Fruit fly (Drosophila melanogaster): ENCODE data around the gene dsb.
A peak's percentile ranks its signal among the peaks of the same experiment; 100 is the strongest.

dsb gene

dm6 chr3L:1856467-1857350, 53.3 kb downstream of the dsb start, which contains the start of gene CG12024 (continued):
- no peak for TF ChIP-seq HLHmδ (GFP tag; optimal IDR thresholded peaks at IDR 0.05)
- TF ChIP-seq Bdp1 (GFP tag; optimal IDR thresholded peaks at IDR 0.05) = peak; percentile 78
- TF ChIP-seq CG2129 (GFP tag; IDR thresholded peaks at IDR 0.05; ENCODE audit: partially characterized antibody) = no peak
- TF ChIP-seq CG12155 (GFP tag; optimal IDR thresholded peaks at IDR 0.05) = peak; percentile 76
- TF ChIP-seq CG4328 (GFP tag; optimal IDR thresholded peaks at IDR 0.05) = peak; percentile 54
- TF ChIP-seq Dip3 (GFP tag; optimal IDR thresholded peaks at IDR 0.05) = peak; percentile 82
- TF ChIP-seq CG7357 (GFP tag; IDR thresholded peaks at IDR 0.05) = peak; percentile 99
- TF ChIP-seq vfl (GFP tag; optimal IDR thresholded peaks at IDR 0.05) = peak; percentile 1
- TF ChIP-seq CG2116 (GFP tag; optimal IDR thresholded peaks at IDR 0.05) = peak; percentile 71
- peak; percentile 35 for TF ChIP-seq caup (GFP tag; optimal IDR thresholded peaks at IDR 0.05; ENCODE audit: severe bottlenecking)
- peak; percentile 93 for TF ChIP-seq CG10267 (tag; optimal IDR thresholded peaks at IDR 0.05)
- no peak for TF ChIP-seq TFAM (GFP tag; optimal IDR thresholded peaks at IDR 0.05)

dm6 chr3L:1855491-1855890, 54.5 kb downstream of the dsb start, which contains the start of gene CNMa:
Gene CNMa, minus strand, starts transcription at chr3L:1855591.
- TF ChIP-seq CG7963 (GFP tag; IDR thresholded peaks at IDR 0.05; ENCODE audit: partially characterized antibody) = no peak
- peak in 1 of 2 experiments; percentile 35 for TF ChIP-seq Hr78 (GFP tag; optimal IDR thresholded peaks at IDR 0.05)
- TF ChIP-seq MBD-R2 (GFP tag; IDR thresholded peaks at IDR 0.05) = no peak
- TF ChIP-seq CG10274 (GFP tag; optimal IDR thresholded peaks at IDR 0.05) = peak; percentile 21
- TF ChIP-seq Abd-B (GFP tag; optimal IDR thresholded peaks at IDR 0.05) = no peak

- TF ChIP-seq CG6689 (GFP tag; IDR thresholded peaks at IDR 0.05) (no peak), gem (tag; optimal IDR thresholded peaks at IDR 0.05) (no peak)
Measured at dm6 chr3L:1853277-1853676, 56.7 kb downstream of the dsb start.

- TF ChIP-seq Bgb (GFP tag; IDR thresholded peaks at IDR 0.05; ENCODE audit: partially characterized antibody) = peak; percentile 18; the same call in 1 of the 2 replicates
- no peak for TF ChIP-seq Xrp1 (GFP tag; IDR thresholded peaks at IDR 0.05)
Measured at dm6 chr3L:1850498-1850897, 59.5 kb downstream of the dsb start.

dm6 chr3L:1844600-1844999, 65.4 kb downstream of the dsb start:
- TF ChIP-seq nmo (GFP tag; optimal IDR thresholded peaks at IDR 0.05) (no peak), Hsf (GFP tag; optimal IDR thresholded peaks at IDR 0.05) (no peak), slbo (GFP tag; IDR thresholded peaks at IDR 0.05) (0 out of 2 replicates have a peak, but pooled peaks have one; percentile 14), klu (GFP tag; IDR thresholded peaks at IDR 0.05) (no peak), prd (optimal IDR thresholded peaks at IDR 0.05) (no peak), prd (GFP tag; IDR thresholded peaks at IDR 0.05) (0 out of 3 replicates have a peak, but pooled peaks have one; percentile 8), CG2678 (tag; optimal IDR thresholded peaks at IDR 0.05) (no peak), CG10654 (GFP tag; optimal IDR thresholded peaks at IDR 0.05) (no peak), NfI (GFP tag; optimal IDR thresholded peaks at IDR 0.05) (no peak), CG4360 (GFP tag; IDR thresholded peaks at IDR 0.05) (no peak), emc (GFP tag; optimal IDR thresholded peaks at IDR 0.05) (no peak), jigr1 (GFP tag; IDR thresholded peaks at IDR 0.05) (no peak), knrl (GFP tag; IDR thresholded peaks at IDR 0.05; ENCODE audit: partially characterized antibody) (no peak), Dll (GFP tag; IDR thresholded peaks at IDR 0.05; ENCODE audit: partially characterized antibody) (no peak), CG43689 (GFP tag; IDR thresholded peaks at IDR 0.05) (no peak), pum (GFP tag; optimal IDR thresholded peaks at IDR 0.05) (no peak), zfh1 (GFP tag; IDR thresholded peaks at IDR 0.05) (no peak), Drgx (GFP tag; IDR thresholded peaks at IDR 0.05) (peak; percentile 86), Dp (GFP tag; optimal IDR thresholded peaks at IDR 0.05) (no peak), CG31388 (GFP tag; optimal IDR thresholded peaks at IDR 0.05) (no peak)

Data from whole organism, embryonic.